Fruit fly (Drosophila melanogaster) whole organism, embryonic: ENCODE results near the gene snu.
A peak's percentile ranks its signal among the peaks of the same experiment; 100 is the strongest.

Experiments
- Atf-2 ChIP-seq: fragments of 200-800 bp; sonication (Bioruptor generic); optimal IDR thresholded peaks from 2 replicates; lab custom pipeline; 2016; ENCODE audit warnings: missing biosample characterization, missing genetic modification characterization
- BEAF-32 ChIP-seq: fragments of 200-800 bp; sonication (Bioruptor generic); optimal IDR thresholded peaks from 3 replicates; lab custom pipeline; 2017; ENCODE audit warnings: missing biosample characterization, missing genetic modification characterization, mild to moderate bottlenecking, moderate library complexity, missing genetic modification reagents
- BtbVII ChIP-seq: fragments of 200-800 bp; sonication (Bioruptor generic); optimal IDR thresholded peaks from 3 replicates; lab custom pipeline; 2017; ENCODE audit warnings: missing biosample characterization, mild to moderate bottlenecking, missing genetic modification characterization
- CG10462 ChIP-seq: fragments of 200-800 bp; sonication (Bioruptor generic); optimal IDR thresholded peaks from 2 replicates; lab custom pipeline; 2016; ENCODE audit warnings: missing biosample characterization, missing genetic modification characterization
- CG10654 ChIP-seq: fragments of 200-800 bp; sonication (Bioruptor generic); optimal IDR thresholded peaks from 2 replicates; lab custom pipeline; 2016; ENCODE audit warnings: missing biosample characterization, missing genetic modification characterization
- CG11504 ChIP-seq: fragments of 200-800 bp; sonication (Bioruptor generic); optimal IDR thresholded peaks from 3 replicates; lab custom pipeline; 2019; ENCODE audit warnings: missing biosample characterization, mild to moderate bottlenecking, missing genetic modification characterization, moderate library complexity
- CG12155 ChIP-seq: fragments of 200-800 bp; sonication (Bioruptor generic); optimal IDR thresholded peaks from 3 replicates; lab custom pipeline; 2016; ENCODE audit warnings: missing biosample characterization, missing genetic modification characterization
- CG14014 ChIP-seq: fragments of 200-800 bp; sonication (Bioruptor generic); IDR thresholded peaks from 2 replicates; pipeline ENCODE4 v1.3.6; 2022; ENCODE audit warnings: missing biosample characterization, missing genetic modification characterization
- CG14667 ChIP-seq: fragments of 200-800 bp; sonication (Bioruptor generic); IDR thresholded peaks from 2 replicates; pipeline ENCODE4 v1.3.6; 2022; ENCODE audit warnings: missing biosample characterization, missing genetic modification characterization
- CG15696 ChIP-seq: fragments of 200-800 bp; sonication (Bioruptor generic); optimal IDR thresholded peaks from 2 replicates; lab custom pipeline; 2019; ENCODE audit warnings: missing biosample characterization, mild to moderate bottlenecking, missing genetic modification characterization, moderate library complexity
- CG17568 ChIP-seq: fragments of 200-800 bp; sonication (Bioruptor generic); optimal IDR thresholded peaks from 2 replicates; lab custom pipeline; 2018; ENCODE audit warnings: missing biosample characterization, mild to moderate bottlenecking, missing genetic modification characterization, moderate library complexity
- CG1792 ChIP-seq: fragments of 200-800 bp; sonication (Bioruptor generic); optimal IDR thresholded peaks from 2 replicates; lab custom pipeline; 2016; ENCODE audit warnings: missing biosample characterization, missing genetic modification characterization
- CG18476 ChIP-seq: fragments of 200-800 bp; sonication (Bioruptor generic); optimal IDR thresholded peaks from 2 replicates; lab custom pipeline; 2016; ENCODE audit warnings: missing biosample characterization, mild to moderate bottlenecking, missing genetic modification characterization
- CG2678 ChIP-seq: fragments of 200-800 bp; sonication (Bioruptor generic); optimal IDR thresholded peaks from 3 replicates; lab custom pipeline; 2019; ENCODE audit warnings: missing biosample characterization, mild to moderate bottlenecking, missing genetic modification characterization, moderate library complexity
- CG31224 ChIP-seq: fragments of 200-800 bp; sonication (Bioruptor generic); IDR thresholded peaks from 2 replicates; pipeline ENCODE4 v1.3.6; 2022; ENCODE audit warnings: missing biosample characterization, missing genetic modification characterization
- CG31441 ChIP-seq: fragments of 200-800 bp; sonication (Bioruptor generic); IDR thresholded peaks from 2 replicates; pipeline ENCODE4 v1.3.6; 2022; ENCODE audit warnings: missing biosample characterization, missing genetic modification characterization
- CG3838 ChIP-seq: fragments of 200-800 bp; sonication (Bioruptor generic); optimal IDR thresholded peaks from 3 replicates; lab custom pipeline; 2016; ENCODE audit warnings: missing biosample characterization, missing genetic modification characterization
- CG3847 ChIP-seq: fragments of 200-800 bp; sonication (Bioruptor generic); IDR thresholded peaks from 2 replicates; pipeline ENCODE4 v1.3.6; 2022; ENCODE audit warnings: missing biosample characterization, missing genetic modification characterization
- CG4282 ChIP-seq: fragments of 200-800 bp; sonication (Bioruptor generic); optimal IDR thresholded peaks from 2 replicates; lab custom pipeline; 2016; ENCODE audit warnings: missing biosample characterization, missing genetic modification characterization
- CG43689 ChIP-seq: fragments of 200-800 bp; sonication (Bioruptor generic); IDR thresholded peaks from 2 replicates; pipeline ENCODE4 v1.3.6; 2022; ENCODE audit warnings: missing biosample characterization, missing genetic modification characterization
- CG4404 ChIP-seq: fragments of 200-800 bp; sonication (Bioruptor generic); IDR thresholded peaks from 2 replicates; pipeline ENCODE4 v1.3.6; 2022; ENCODE audit warnings: missing biosample characterization, missing genetic modification characterization
- CG4730 ChIP-seq: fragments of 200-800 bp; sonication (Bioruptor generic); IDR thresholded peaks from 2 replicates; pipeline ENCODE4 v1.3.6; 2022; ENCODE audit warnings: missing biosample characterization, missing genetic modification characterization
- CG7928 ChIP-seq: fragments of 200-800 bp; sonication (Bioruptor generic); optimal IDR thresholded peaks from 2 replicates; lab custom pipeline; 2017; ENCODE audit warnings: missing biosample characterization, mild to moderate bottlenecking, missing genetic modification characterization
- CG9817 ChIP-seq: fragments of 200-800 bp; sonication (Bioruptor generic); optimal IDR thresholded peaks from 2 replicates; lab custom pipeline; 2018; ENCODE audit warnings: missing biosample characterization, mild to moderate bottlenecking, missing genetic modification characterization, moderate library complexity
- ERR ChIP-seq: fragments of 200-800 bp; sonication (Bioruptor generic); optimal IDR thresholded peaks from 2 replicates; lab custom pipeline; 2016; ENCODE audit warnings: missing biosample characterization, missing genetic modification characterization
- HLH54F ChIP-seq: fragments of 200-800 bp; sonication (Bioruptor generic); optimal IDR thresholded peaks from 3 replicates; lab custom pipeline; 2016; ENCODE audit warnings: missing biosample characterization, missing genetic modification characterization
- HmgD ChIP-seq: fragments of 200-800 bp; sonication (Bioruptor generic); optimal IDR thresholded peaks from 3 replicates; lab custom pipeline; 2016; ENCODE audit warnings: missing biosample characterization, missing genetic modification characterization
- Hmx ChIP-seq: fragments of 200-800 bp; sonication (Bioruptor generic); optimal IDR thresholded peaks from 2 replicates; lab custom pipeline; 2016; ENCODE audit warnings: missing biosample characterization, missing genetic modification characterization
- Kr ChIP-seq: fragments of 200-800 bp; sonication (Bioruptor generic); optimal IDR thresholded peaks from 2 replicates; lab custom pipeline; 2017; ENCODE audit warnings: missing biosample characterization, mild to moderate bottlenecking, missing genetic modification characterization
- Med ChIP-seq: fragments of 200-800 bp; sonication (Bioruptor generic); peaks from one replicate; lab custom pipeline; 2016; ENCODE audit warnings: missing biosample characterization, missing genetic modification characterization, mild to moderate bottlenecking, inconsistent platforms, moderate library complexity
- Opbp ChIP-seq: fragments of 200-800 bp; sonication (Bioruptor generic); IDR thresholded peaks from 3 replicates; pipeline ENCODE4 v1.3.6; 2022; ENCODE audit warnings: missing biosample characterization, missing genetic modification characterization; ENCODE audit not compliant: partially characterized antibody
- Six4 ChIP-seq: fragments of 200-800 bp; sonication (Bioruptor generic); optimal IDR thresholded peaks from 2 replicates; lab custom pipeline; 2016; ENCODE audit warnings: missing biosample characterization, missing genetic modification characterization
- Vsx1 ChIP-seq: fragments of 200-800 bp; sonication (Bioruptor generic); optimal IDR thresholded peaks from 2 replicates; lab custom pipeline; 2017; ENCODE audit warnings: missing biosample characterization, mild to moderate bottlenecking, missing genetic modification characterization, missing genetic modification reagents
- cad ChIP-seq: fragments of >200 bp; optimal IDR thresholded peaks from 2 replicates; lab custom pipeline; 2017; ENCODE audit warnings: missing biosample characterization, missing genetic modification characterization
- dati ChIP-seq: fragments of 200-800 bp; sonication (Bioruptor generic); IDR thresholded peaks from 2 replicates; pipeline ENCODE4 v1.3.6; 2022; ENCODE audit warnings: missing biosample characterization, missing genetic modification characterization
- dmrt11E ChIP-seq: fragments of 200-800 bp; sonication (Bioruptor generic); optimal IDR thresholded peaks from 3 replicates; lab custom pipeline; 2018; ENCODE audit warnings: missing biosample characterization, mild to moderate bottlenecking, missing genetic modification characterization, moderate library complexity
- gfzf ChIP-seq: fragments of 200-800 bp; sonication (Bioruptor generic); optimal IDR thresholded peaks from 2 replicates; lab custom pipeline; 2016; ENCODE audit warnings: missing biosample characterization, mild to moderate bottlenecking, missing genetic modification characterization, moderate library complexity
- grn ChIP-seq: fragments of 200-800 bp; sonication (Bioruptor generic); optimal IDR thresholded peaks from 3 replicates; lab custom pipeline; 2017; ENCODE audit warnings: missing biosample characterization, missing genetic modification characterization
- h ChIP-seq: fragments of >200 bp; optimal IDR thresholded peaks from 2 replicates; lab custom pipeline; 2017
- ken ChIP-seq: fragments of 200-800 bp; sonication (Bioruptor generic); IDR thresholded peaks from 3 replicates; pipeline ENCODE4 v1.3.6; 2022; ENCODE audit warnings: missing biosample characterization, missing genetic modification characterization
- lilli ChIP-seq: fragments of 200-800 bp; sonication (Bioruptor generic); optimal IDR thresholded peaks from 3 replicates; lab custom pipeline; 2016; ENCODE audit warnings: missing biosample characterization, missing genetic modification characterization
- pzg ChIP-seq: fragments of 200-800 bp; sonication (Bioruptor generic); optimal IDR thresholded peaks from 3 replicates; lab custom pipeline; 2018; ENCODE audit warnings: missing biosample characterization, mild to moderate bottlenecking, missing genetic modification characterization, moderate library complexity
- ranshi ChIP-seq: fragments of 200-800 bp; sonication (Bioruptor generic); IDR thresholded peaks from 2 replicates; pipeline ENCODE4 v1.3.6; 2022; ENCODE audit warnings: missing biosample characterization, missing genetic modification characterization
- rib ChIP-seq: fragments of 200-800 bp; sonication (Bioruptor generic); IDR thresholded peaks from 2 replicates; pipeline ENCODE4 v1.3.6; 2022; ENCODE audit warnings: missing biosample characterization, missing genetic modification characterization
- sens ChIP-seq: fragments of 200-800 bp; sonication (Bioruptor generic); peaks from one replicate; lab custom pipeline; 2016; ENCODE audit warnings: missing biosample characterization, missing genetic modification characterization
- seq ChIP-seq: fragments of 200-800 bp; sonication (Bioruptor generic); IDR thresholded peaks from 2 replicates; pipeline ENCODE4 v1.3.6; 2022; ENCODE audit warnings: missing biosample characterization, missing genetic modification characterization
- ssp ChIP-seq: fragments of 200-800 bp; sonication (Bioruptor generic); IDR thresholded peaks from 2 replicates; pipeline ENCODE4 v1.3.6; 2022; ENCODE audit warnings: missing biosample characterization, missing genetic modification characterization
- tup ChIP-seq: fragments of 200-800 bp; sonication (Bioruptor generic); optimal IDR thresholded peaks from 2 replicates; lab custom pipeline; 2016; ENCODE audit warnings: missing biosample characterization, mild to moderate bottlenecking, missing genetic modification characterization, moderate library complexity
- twi ChIP-seq: fragments of 200-800 bp; optimal IDR thresholded peaks from 2 replicates; lab custom pipeline; 2019; ENCODE audit warnings: missing biosample characterization, mild to moderate bottlenecking, missing genetic modification characterization, moderate library complexity
- tx ChIP-seq: fragments of 200-800 bp; sonication (Bioruptor generic); optimal IDR thresholded peaks from 2 replicates; lab custom pipeline; 2016; ENCODE audit warnings: missing biosample characterization, missing genetic modification characterization
- unpg ChIP-seq: fragments of 200-800 bp; sonication (Bioruptor generic); optimal IDR thresholded peaks from 3 replicates; lab custom pipeline; 2018; ENCODE audit warnings: missing biosample characterization, mild to moderate bottlenecking, missing genetic modification characterization, moderate library complexity
- zfh2 ChIP-seq: fragments of 200-800 bp; sonication (Bioruptor generic); optimal IDR thresholded peaks from 2 replicates; lab custom pipeline; 2016; ENCODE audit warnings: missing biosample characterization, missing genetic modification characterization

Gene snu

dm6 chr3R:28676870-28677526, 2.2 kb downstream of the snu start (continued):
- peak; percentile 65 for TF ChIP-seq CG43689 (GFP tag; lab: Robert Waterston, UW)
- no peak for TF ChIP-seq twi (tag; lab: Kevin White, UChicago)
- TF ChIP-seq Atf-2 (GFP tag; lab: Kevin White, UChicago): no peak
- TF ChIP-seq tup (GFP tag; lab: Kevin White, UChicago): no peak
- no peak for TF ChIP-seq tx (GFP tag; lab: Kevin White, UChicago)
- TF ChIP-seq h (lab: Kevin White, UChicago): no peak
- TF ChIP-seq CG3838: no peak
- peak; percentile 36; the same call in 1 of the 2 replicates for TF ChIP-seq ssp (GFP tag; lab: Robert Waterston, UW)
- no peak; the same call in 1 of the 2 replicates for TF ChIP-seq CG31441 (GFP tag; lab: Robert Waterston, UW)
- no peak for TF ChIP-seq cad
- TF ChIP-seq CG18476 (GFP tag; lab: Kevin White, UChicago): no peak
- TF ChIP-seq CG10462 (GFP tag; lab: Kevin White, UChicago): no peak
- no peak for TF ChIP-seq CG4282 (GFP tag; lab: Kevin White, UChicago)
- TF ChIP-seq ken: peak; percentile 53; the same call in 1 of the 3 replicates
- TF ChIP-seq BEAF-32 (GFP tag; lab: Kevin White, UChicago): no peak
- peak; percentile 67 for TF ChIP-seq lilli (GFP tag; lab: Kevin White, UChicago)
- TF ChIP-seq grn: no peak
- peak; percentile 33 for TF ChIP-seq Vsx1 (GFP tag; lab: Kevin White, UChicago)
- TF ChIP-seq sens (GFP tag; lab: Kevin White, UChicago): peak; percentile 80
- peak; percentile 27; the same call in 1 of the 2 replicates for TF ChIP-seq CG14667
- no peak for TF ChIP-seq CG31224
- peak; percentile 47 for TF ChIP-seq CG12155 (GFP tag; lab: Kevin White, UChicago)
- peak; percentile 66 for TF ChIP-seq CG3847
- TF ChIP-seq zfh2 (GFP tag; lab: Kevin White, UChicago): peak; percentile 40
- peak; percentile 14; the same call in 1 of the 2 replicates for TF ChIP-seq CG4404 (GFP tag; lab: Robert Waterston, UW)
- peak; percentile 67; the same call in 1 of the 2 replicates for TF ChIP-seq ranshi
- peak; percentile 10 for TF ChIP-seq CG17568 (GFP tag; lab: Kevin White, UChicago)
- TF ChIP-seq CG9817: peak; percentile 59
- peak; percentile 56 for TF ChIP-seq CG4730
- TF ChIP-seq gfzf (GFP tag; lab: Kevin White, UChicago): no peak
- TF ChIP-seq HLH54F (GFP tag; lab: Kevin White, UChicago): no peak
- no peak for TF ChIP-seq CG15696
- TF ChIP-seq Kr (GFP tag; lab: Kevin White, UChicago): no peak
- TF ChIP-seq ERR (GFP tag; lab: Kevin White, UChicago): no peak
- no peak for TF ChIP-seq pzg (GFP tag; lab: Kevin White, UChicago)
- TF ChIP-seq Opbp (GFP tag; lab: Robert Waterston, UW): no peak

dm6 chr3R:28677527-28678134, 2.8 kb downstream of the snu start:
- no peak for TF ChIP-seq BtbVII
- TF ChIP-seq CG14014: no peak
- no peak for TF ChIP-seq CG1792 (GFP tag; lab: Kevin White, UChicago)
- peak; percentile 50 for TF ChIP-seq Med
- TF ChIP-seq CG7928 (GFP tag; lab: Kevin White, UChicago): no peak
- TF ChIP-seq HmgD (GFP tag; lab: Kevin White, UChicago): no peak
- no peak for TF ChIP-seq cad
- no peak for TF ChIP-seq dati
- no peak for TF ChIP-seq Hmx (GFP tag; lab: Kevin White, UChicago)
- TF ChIP-seq CG11504 (tag; lab: Kevin White, UChicago): peak; percentile 28
- no peak for TF ChIP-seq seq (GFP tag; lab: Robert Waterston, UW)
- TF ChIP-seq CG2678 (tag; lab: Kevin White, UChicago): peak; percentile 33
- no peak for TF ChIP-seq dmrt11E (tag; lab: Kevin White, UChicago)
- no peak for TF ChIP-seq CG10654 (GFP tag; lab: Kevin White, UChicago)
- no peak for TF ChIP-seq lilli (GFP tag; lab: Kevin White, UChicago)
- TF ChIP-seq rib (GFP tag; lab: Robert Waterston, UW): no peak
- TF ChIP-seq Kr (GFP tag; lab: Kevin White, UChicago): no peak
- TF ChIP-seq Six4: no peak
- peak; percentile 39 for TF ChIP-seq unpg
